Worm (Caenorhabditis elegans): ENCODE measurements around the gene ret-1.

DNA sequence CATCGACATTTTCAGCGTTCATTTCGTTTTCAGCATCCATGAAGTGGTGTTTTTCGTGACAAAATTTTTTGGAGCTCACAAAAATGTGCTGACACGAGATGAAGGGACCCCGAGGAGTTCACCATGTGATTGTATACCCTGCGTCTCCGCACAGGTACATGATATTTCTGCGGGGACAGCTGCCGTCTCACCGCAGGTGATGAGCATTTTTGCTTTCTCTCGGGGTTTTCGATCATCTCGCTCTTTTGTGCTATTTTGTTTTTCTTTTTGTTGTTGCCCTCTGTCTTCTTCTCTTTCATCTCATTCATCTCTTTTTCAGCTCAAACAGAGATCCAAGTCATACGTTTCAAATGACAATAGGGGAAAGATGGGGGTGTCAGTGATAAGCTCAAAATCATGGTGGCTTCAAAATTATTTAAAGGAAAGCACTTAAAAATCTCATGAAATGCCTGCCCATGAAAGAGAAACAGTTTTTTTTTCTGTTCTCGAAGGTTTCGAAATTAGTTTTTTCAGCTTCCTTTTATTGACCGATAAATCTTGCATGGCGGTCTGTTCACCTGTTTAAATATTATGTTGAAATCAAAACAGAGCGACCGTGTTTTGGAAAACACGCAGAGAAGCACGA is at the start of gene ret-1:
- no peak for TF ChIP-seq ets-7 (tag; optimal IDR thresholded peaks at IDR 0.05)
- TF ChIP-seq scrt-1 (GFP tag; IDR thresholded peaks at IDR 0.05) = no peak
- TF ChIP-seq ceh-36 (tag; optimal IDR thresholded peaks at IDR 0.05) = no peak
- no peak for TF ChIP-seq ama-1 (optimal IDR thresholded peaks at IDR 0.05)
- TF ChIP-seq tbx-37 (GFP tag; conservative IDR thresholded peaks at IDR 0.05) = 0 out of 2 replicates have a peak, but pooled peaks have one; percentile 11
